Worm (Caenorhabditis elegans): Measurements from ENCODE around the gene ZC395.5.
A peak's percentile ranks its signal among the peaks of the same experiment; 100 is the strongest.

Gene ZC395.5

DNA sequence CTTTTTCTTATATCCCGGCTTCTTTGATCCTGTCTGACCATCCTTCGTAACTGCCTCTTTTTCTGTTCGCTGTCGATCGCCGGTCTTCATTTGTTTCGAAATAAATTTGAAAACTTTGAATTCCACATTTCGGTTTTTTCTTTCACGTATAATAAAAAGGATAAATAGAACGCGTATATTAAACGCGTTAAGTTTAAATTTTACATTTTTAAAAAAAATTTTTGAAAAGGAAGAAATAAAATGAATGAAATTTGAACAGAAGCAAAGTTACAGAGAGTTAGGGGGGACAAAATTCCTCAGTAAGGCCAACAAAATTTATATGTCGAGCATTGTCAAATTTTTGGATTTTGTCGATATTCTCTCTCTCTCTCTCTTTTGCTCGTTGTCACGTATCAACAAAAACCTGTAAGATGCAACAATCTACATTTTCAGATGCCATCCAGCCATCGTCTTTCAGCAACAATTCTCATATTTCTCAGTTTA is 34.2 kb downstream of the ZC395.5 start, which contains the start of the genes T15B12.2 and F52C9.5:
Gene T15B12.2 (minus strand): TSS at position 101 of the 483 bp plus-strand sequence.
Gene F52C9.5 (plus strand): TSS at position 433 of the 483 bp plus-strand sequence.
- no peak for TF ChIP-seq tra-4 (tag; optimal IDR thresholded peaks at IDR 0.05)
- no peak for TF ChIP-seq ceh-36 (tag; optimal IDR thresholded peaks at IDR 0.05)
- TF ChIP-seq aly-1 (tag; optimal IDR thresholded peaks at IDR 0.05): no peak
- no peak for TF ChIP-seq ets-7 (tag; optimal IDR thresholded peaks at IDR 0.05)
- no peak for TF ChIP-seq ceh-13 (GFP tag; optimal IDR thresholded peaks at IDR 0.05)
- no peak for TF ChIP-seq hmbx-1 (tag; optimal IDR thresholded peaks at IDR 0.05)
- no peak for TF ChIP-seq scrt-1 (GFP tag; IDR thresholded peaks at IDR 0.05)
- no peak for TF ChIP-seq F13C5.2 (tag; optimal IDR thresholded peaks at IDR 0.05)
- TF ChIP-seq flt-1 (GFP tag; IDR thresholded peaks at IDR 0.05): no peak
- TF ChIP-seq sea-1 (GFP tag; conservative IDR thresholded peaks at IDR 0.05): no peak
- no peak for TF ChIP-seq B0310.2 (tag; optimal IDR thresholded peaks at IDR 0.05)
- no peak for TF ChIP-seq tbx-11 (GFP tag; IDR thresholded peaks at IDR 0.05)
- no peak for TF ChIP-seq pes-1 (GFP tag; IDR thresholded peaks at IDR 0.05)
- TF ChIP-seq hmg-4 (GFP tag; optimal IDR thresholded peaks at IDR 0.05): no peak

DNA sequence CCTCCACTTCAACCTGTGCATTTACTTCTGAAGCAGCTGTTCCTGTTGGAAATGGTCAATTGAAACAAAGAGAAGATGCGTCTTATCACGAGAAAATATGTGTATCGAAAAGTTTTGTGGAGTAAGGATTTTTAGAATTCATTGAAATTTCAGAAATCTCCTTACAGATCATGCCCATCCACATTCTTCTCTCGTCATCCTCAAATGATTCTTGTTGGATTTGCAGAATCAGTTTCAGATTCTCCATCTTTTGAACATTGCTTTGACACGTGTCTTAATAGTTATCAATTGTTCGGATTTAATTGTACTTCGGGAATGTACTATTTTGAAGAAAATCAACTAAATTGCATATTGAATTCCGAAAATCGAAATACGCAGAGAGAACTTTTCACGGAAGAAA is 36.4 kb downstream of the ZC395.5 start:
- TF ChIP-seq aly-1 (tag; optimal IDR thresholded peaks at IDR 0.05) (no peak), tbx-37 (GFP tag; conservative IDR thresholded peaks at IDR 0.05) (no peak), B0310.2 (tag; optimal IDR thresholded peaks at IDR 0.05) (no peak), ets-7 (tag; optimal IDR thresholded peaks at IDR 0.05) (no peak), ama-1 (optimal IDR thresholded peaks at IDR 0.05) (no peak), ceh-36 (tag; optimal IDR thresholded peaks at IDR 0.05) (no peak), flt-1 (GFP tag; IDR thresholded peaks at IDR 0.05) (no peak), hmbx-1 (tag; optimal IDR thresholded peaks at IDR 0.05) (no peak), ceh-13 (GFP tag; optimal IDR thresholded peaks at IDR 0.05) (no peak), scrt-1 (GFP tag; IDR thresholded peaks at IDR 0.05) (no peak), sea-1 (GFP tag; conservative IDR thresholded peaks at IDR 0.05) (no peak), hnd-1 (tag; optimal IDR thresholded peaks at IDR 0.05) (no peak), tra-4 (tag; optimal IDR thresholded peaks at IDR 0.05) (no peak), tbx-11 (GFP tag; IDR thresholded peaks at IDR 0.05) (no peak), F13C5.2 (tag; optimal IDR thresholded peaks at IDR 0.05) (no peak)

DNA sequence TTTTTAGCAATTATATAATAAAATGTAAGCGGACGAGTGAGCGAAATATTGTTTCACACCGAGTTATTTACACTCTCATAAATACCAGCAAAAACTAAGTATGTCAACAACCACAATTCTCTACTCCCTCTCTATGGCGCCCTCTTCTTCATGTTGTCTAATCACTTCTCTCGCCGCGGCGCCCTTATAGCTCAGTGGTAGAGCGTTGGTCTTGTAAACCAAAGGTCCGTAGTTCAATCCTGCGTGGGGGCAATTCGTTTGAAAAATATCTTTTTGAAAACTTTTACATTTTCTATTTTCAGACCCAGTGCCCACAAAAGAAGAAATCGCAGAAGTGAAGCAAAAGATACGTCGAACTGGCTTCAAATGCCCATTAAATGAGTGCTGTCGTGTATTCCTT is 38.1 kb downstream of the ZC395.5 start:
- TF ChIP-seq tra-4 (tag; optimal IDR thresholded peaks at IDR 0.05) (no peak), tbx-11 (GFP tag; IDR thresholded peaks at IDR 0.05) (no peak; the same call in none of the 2 replicates), hmbx-1 (tag; optimal IDR thresholded peaks at IDR 0.05) (no peak), flt-1 (GFP tag; IDR thresholded peaks at IDR 0.05) (no peak), B0310.2 (tag; optimal IDR thresholded peaks at IDR 0.05) (no peak), ceh-36 (tag; optimal IDR thresholded peaks at IDR 0.05) (peak; percentile 51), F13C5.2 (tag; optimal IDR thresholded peaks at IDR 0.05) (peak; percentile 8), scrt-1 (GFP tag; IDR thresholded peaks at IDR 0.05) (peak; percentile 68; the same call in 1 of the 2 replicates), sea-1 (GFP tag; conservative IDR thresholded peaks at IDR 0.05) (0 out of 2 replicates have a peak, but pooled peaks have one; percentile 54), ama-1 (optimal IDR thresholded peaks at IDR 0.05) (no peak), hnd-1 (tag; optimal IDR thresholded peaks at IDR 0.05) (peak; percentile 44), ceh-13 (GFP tag; optimal IDR thresholded peaks at IDR 0.05) (peak; percentile 9), tbx-37 (GFP tag; conservative IDR thresholded peaks at IDR 0.05) (peak; percentile 72), aly-1 (tag; optimal IDR thresholded peaks at IDR 0.05) (no peak), hmg-4 (GFP tag; optimal IDR thresholded peaks at IDR 0.05) (no peak), ets-7 (tag; optimal IDR thresholded peaks at IDR 0.05) (no peak), pes-1 (GFP tag; IDR thresholded peaks at IDR 0.05) (peak; percentile 81)

DNA sequence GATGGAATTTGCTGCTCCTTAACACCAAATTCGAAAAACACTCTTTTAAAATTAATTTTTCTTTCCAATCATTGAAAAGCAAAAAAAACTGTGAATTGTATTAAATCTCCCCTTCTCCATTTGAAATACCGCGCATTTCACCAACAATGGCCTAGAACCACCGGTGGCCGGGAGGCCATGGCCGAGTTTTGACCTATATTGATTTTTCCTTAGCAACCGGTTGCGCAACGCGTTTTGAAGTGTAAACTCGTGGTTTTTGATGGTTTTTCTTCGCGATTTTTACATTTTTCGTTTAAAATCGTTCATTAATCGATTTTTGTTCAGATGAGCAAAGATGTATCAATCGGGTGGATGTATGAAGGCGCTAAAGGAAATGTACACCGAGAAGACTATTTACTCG is 40.6 kb downstream of the ZC395.5 start, which contains the start of gene mog-3:
Gene mog-3 (plus strand): TSS at position 319 of the 400 bp plus-strand sequence.
- no peak for TF ChIP-seq hnd-1 (tag; optimal IDR thresholded peaks at IDR 0.05)
- peak; percentile 15 for TF ChIP-seq F13C5.2 (tag; optimal IDR thresholded peaks at IDR 0.05)
- 0 out of 2 replicates have a peak, but pooled peaks have one; percentile 37 for TF ChIP-seq flt-1 (GFP tag; IDR thresholded peaks at IDR 0.05)
- TF ChIP-seq tra-4 (tag; optimal IDR thresholded peaks at IDR 0.05): peak; percentile 9
- no peak for TF ChIP-seq sea-1 (GFP tag; conservative IDR thresholded peaks at IDR 0.05)
- no peak for TF ChIP-seq ceh-36 (tag; optimal IDR thresholded peaks at IDR 0.05)
- TF ChIP-seq ama-1 (optimal IDR thresholded peaks at IDR 0.05): no peak
- TF ChIP-seq ets-7 (tag; optimal IDR thresholded peaks at IDR 0.05): peak; percentile 4
- TF ChIP-seq ceh-13 (GFP tag; optimal IDR thresholded peaks at IDR 0.05): no peak
- no peak for TF ChIP-seq hmbx-1 (tag; optimal IDR thresholded peaks at IDR 0.05)
- TF ChIP-seq tbx-11 (GFP tag; IDR thresholded peaks at IDR 0.05): peak; percentile 22; the same call in 1 of the 2 replicates
- peak; percentile 63; the same call in 1 of the 2 replicates for TF ChIP-seq pes-1 (GFP tag; IDR thresholded peaks at IDR 0.05)
- peak; percentile 83 for TF ChIP-seq tbx-37 (GFP tag; conservative IDR thresholded peaks at IDR 0.05)

DNA sequence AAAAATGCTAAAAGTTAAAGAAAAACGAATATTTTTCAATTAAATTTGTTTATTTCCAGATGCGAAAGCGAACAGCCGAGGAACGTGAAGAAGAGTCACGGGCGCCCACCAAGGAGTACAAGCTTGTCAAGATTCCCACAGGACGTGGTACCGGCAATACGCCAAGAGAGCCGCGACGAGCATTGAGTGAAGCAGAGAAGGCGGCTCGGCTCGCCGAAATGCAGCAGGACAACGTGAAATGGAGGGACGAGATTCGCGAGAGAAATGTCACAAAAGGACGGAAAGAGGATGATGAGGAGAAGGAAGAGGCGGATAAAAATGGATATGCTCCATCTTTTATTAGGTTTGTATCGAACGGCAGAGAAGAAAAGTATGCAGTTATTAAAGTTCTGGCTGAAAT is 42.8 kb downstream of the ZC395.5 start:
- TF ChIP-seq tbx-37 (GFP tag; conservative IDR thresholded peaks at IDR 0.05): no peak
- no peak for TF ChIP-seq sea-1 (GFP tag; conservative IDR thresholded peaks at IDR 0.05)
- no peak for TF ChIP-seq F13C5.2 (tag; optimal IDR thresholded peaks at IDR 0.05)
- no peak for TF ChIP-seq scrt-1 (GFP tag; IDR thresholded peaks at IDR 0.05)
- TF ChIP-seq ceh-13 (GFP tag; optimal IDR thresholded peaks at IDR 0.05): no peak
- TF ChIP-seq ceh-36 (tag; optimal IDR thresholded peaks at IDR 0.05): no peak

DNA sequence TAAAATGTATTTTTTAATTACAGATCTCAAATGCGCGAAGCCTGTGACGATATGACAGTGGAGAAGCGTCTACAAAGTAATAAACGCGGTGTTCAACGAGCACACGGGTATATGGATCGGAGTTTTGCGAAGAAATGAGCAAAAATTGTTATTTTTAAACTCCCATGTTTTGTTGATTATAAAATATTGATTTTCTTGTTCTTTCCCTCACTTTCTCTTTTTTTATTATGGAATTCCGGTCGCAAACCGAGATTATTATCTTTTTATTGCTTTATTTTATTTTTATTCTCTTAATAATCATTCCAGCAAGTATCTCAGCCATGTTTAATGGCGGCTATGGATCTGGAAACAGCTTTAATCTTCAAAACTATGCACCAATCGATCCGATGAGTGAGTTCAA is 43.3 kb downstream of the ZC395.5 start, which contains the start of gene pqe-1:
Gene pqe-1 (plus strand): TSS at position 301 of the 400 bp plus-strand sequence.
- TF ChIP-seq hnd-1 (tag; optimal IDR thresholded peaks at IDR 0.05): no peak

Data from whole organism, early embryonic.